Worm (Caenorhabditis elegans): ENCODE data around the gene csa-1.

The csa-1 gene

DNA sequence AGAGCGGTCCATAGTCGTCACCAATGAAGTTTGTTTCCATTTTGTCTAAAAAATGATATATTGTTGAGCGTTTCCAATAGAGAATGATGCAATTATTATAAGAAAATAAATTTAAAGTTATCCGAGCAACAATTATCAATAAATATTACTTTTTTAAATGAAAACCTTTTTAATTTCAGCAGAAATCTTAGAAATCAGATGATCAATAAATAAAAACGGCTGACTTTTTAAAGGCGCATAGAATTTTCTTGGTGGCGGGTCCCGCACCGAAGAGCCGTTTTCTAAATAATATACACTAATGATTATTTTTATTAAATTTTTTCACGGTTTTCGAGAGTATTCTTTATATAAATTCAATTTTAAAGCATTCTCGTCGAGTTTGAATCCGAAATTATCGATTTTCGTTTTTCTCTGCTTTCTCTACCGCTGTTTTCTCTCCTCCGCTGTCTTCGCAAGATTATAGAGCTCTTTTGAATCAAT lies 3.4 kb upstream of the csa-1 start, which contains the start of gene rab-39 (continued):
- TF ChIP-seq rnt-1 (tag; optimal IDR thresholded peaks at IDR 0.05) (no peak), egl-27 (tag; optimal IDR thresholded peaks at IDR 0.05) (no peak), sptf-1 (tag; optimal IDR thresholded peaks at IDR 0.05) (no peak), aha-1 (tag; optimal IDR thresholded peaks at IDR 0.05) (no peak), mef-2 (tag; optimal IDR thresholded peaks at IDR 0.05) (no peak), skn-1 (tag; optimal IDR thresholded peaks at IDR 0.05) (peak; percentile 32), zip-4 (GFP tag; optimal IDR thresholded peaks at IDR 0.05) (no peak), F16B12.6 (tag; optimal IDR thresholded peaks at IDR 0.05) (no peak), isw-1 (GFP tag; IDR thresholded peaks at IDR 0.05) (no peak), pag-3 (tag; optimal IDR thresholded peaks at IDR 0.05; ENCODE audit: borderline replicate concordance, insufficient read depth) (no peak), irx-1 (tag; optimal IDR thresholded peaks at IDR 0.05) (no peak), ceh-90 (tag; optimal IDR thresholded peaks at IDR 0.05) (no peak), nhr-71 (tag; optimal IDR thresholded peaks at IDR 0.05) (peak; percentile 30), jun-1 (tag; optimal IDR thresholded peaks at IDR 0.05) (no peak), alr-1 (tag; optimal IDR thresholded peaks at IDR 0.05; ENCODE audit: borderline replicate concordance) (no peak), ztf-11 (tag; optimal IDR thresholded peaks at IDR 0.05) (no peak), blmp-1 (tag; optimal IDR thresholded peaks at IDR 0.05) (peak; percentile 45), dpl-1 (GFP tag; optimal IDR thresholded peaks at IDR 0.05) (peak; percentile 22 to 53 (median 31)), aly-2 (tag; optimal IDR thresholded peaks at IDR 0.05) (no peak), fkh-8 (tag; optimal IDR thresholded peaks at IDR 0.05) (peak; percentile 29), ces-1 (GFP tag; optimal IDR thresholded peaks at IDR 0.05) (no peak), unc-130 (tag; optimal IDR thresholded peaks at IDR 0.05) (no peak), efl-3 (GFP tag; optimal IDR thresholded peaks at IDR 0.05) (no peak), xbp-1 (tag; optimal IDR thresholded peaks at IDR 0.05) (no peak)

DNA sequence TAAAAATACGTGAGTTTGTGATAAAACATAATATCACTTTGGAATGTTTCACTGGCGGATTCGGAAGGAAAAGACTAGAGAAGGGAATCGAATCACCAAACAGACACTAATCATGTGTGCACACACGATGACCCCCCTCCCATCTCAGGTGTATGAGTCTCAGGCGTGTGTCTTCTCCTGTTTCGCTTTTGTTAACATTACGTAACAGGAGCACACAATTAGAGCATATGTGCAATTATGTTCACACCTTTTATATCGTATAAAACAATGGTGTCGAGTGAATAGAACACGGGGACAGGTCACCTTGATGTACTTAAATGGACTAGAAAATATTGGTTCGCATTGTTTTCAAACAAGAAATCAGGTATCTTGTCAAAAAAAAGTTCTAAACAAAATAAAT lies 2.7 kb downstream of the csa-1 start:
- TF ChIP-seq zag-1 (tag; optimal IDR thresholded peaks at IDR 0.05) (no peak), ceh-82 (tag; optimal IDR thresholded peaks at IDR 0.05) (no peak), pag-3 (tag; optimal IDR thresholded peaks at IDR 0.05; ENCODE audit: borderline replicate concordance, insufficient read depth) (no peak), F16B12.6 (tag; optimal IDR thresholded peaks at IDR 0.05) (no peak)

DNA sequence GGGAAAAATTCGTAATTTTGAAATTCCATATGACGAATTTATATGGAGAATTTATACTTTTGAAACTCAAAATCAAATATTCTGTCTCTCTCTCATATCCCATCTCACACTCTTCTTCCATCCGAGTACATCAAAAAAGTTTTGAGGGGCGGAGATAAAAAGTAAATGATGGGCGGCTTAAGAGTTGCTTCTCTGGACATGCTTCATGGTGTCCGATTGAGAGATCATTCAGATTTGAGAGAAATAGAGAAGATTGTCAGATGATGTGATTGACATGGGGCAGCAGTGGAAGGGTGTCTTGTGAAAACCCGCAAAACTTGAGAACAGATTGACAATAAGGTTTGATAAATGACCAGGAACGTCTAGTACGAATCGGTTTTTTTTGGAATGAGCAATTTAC lies 3.8 kb downstream of the csa-1 start:
- TF ChIP-seq nhr-71 (tag; optimal IDR thresholded peaks at IDR 0.05) (peak; percentile 28), efl-1 (optimal IDR thresholded peaks at IDR 0.05) (no peak), efl-1 (GFP tag; optimal IDR thresholded peaks at IDR 0.05 in 1 of 2) (peak in 1 of 2 experiments; percentile 92), fkh-10 (GFP tag; optimal IDR thresholded peaks at IDR 0.05) (no peak), lin-14 (GFP tag; optimal IDR thresholded peaks at IDR 0.05) (peak; percentile 77), rnt-1 (tag; optimal IDR thresholded peaks at IDR 0.05) (peak; percentile 49), lsy-2 (tag; optimal IDR thresholded peaks at IDR 0.05) (peak in 1 of 2 experiments; percentile 26)

DNA sequence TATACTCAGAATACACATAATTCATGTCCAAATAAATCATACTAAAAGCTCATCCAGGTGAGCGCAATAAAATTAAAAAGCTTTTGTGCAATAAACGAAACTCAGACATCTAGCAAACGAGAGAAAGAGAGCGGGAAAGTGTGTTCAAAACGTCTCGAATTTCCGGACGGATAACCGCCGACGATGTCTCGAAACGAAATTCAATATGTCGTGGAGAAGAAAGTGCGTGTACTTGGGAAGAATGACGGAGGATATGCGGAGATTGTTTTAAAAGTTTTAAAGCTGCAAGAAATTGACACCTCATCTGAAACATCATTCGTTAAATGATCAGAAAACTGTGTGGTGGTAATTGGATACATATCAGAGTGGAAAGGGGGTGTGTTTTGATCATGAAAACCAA lies 4.8 kb downstream of the csa-1 start:
- TF ChIP-seq mdl-1 (tag; optimal IDR thresholded peaks at IDR 0.05) = no peak
- no peak for TF ChIP-seq lin-35 (GFP tag; optimal IDR thresholded peaks at IDR 0.05)
- TF ChIP-seq ztf-4 (tag; optimal IDR thresholded peaks at IDR 0.05) = no peak
- TF ChIP-seq lin-14 (GFP tag; optimal IDR thresholded peaks at IDR 0.05) = peak; percentile 5
- no peak for TF ChIP-seq hlh-17 (GFP tag; optimal IDR thresholded peaks at IDR 0.05; ENCODE audit: borderline replicate concordance)
- TF ChIP-seq egl-27 (tag; optimal IDR thresholded peaks at IDR 0.05) = no peak
- TF ChIP-seq efl-1 (optimal IDR thresholded peaks at IDR 0.05) = no peak
- TF ChIP-seq efl-1 (GFP tag; optimal IDR thresholded peaks at IDR 0.05 in 1 of 2) = peak in 1 of 2 experiments; percentile 84
- TF ChIP-seq ceh-90 (tag; optimal IDR thresholded peaks at IDR 0.05) = no peak
- no peak for TF ChIP-seq nhr-47 (tag; optimal IDR thresholded peaks at IDR 0.05)
- peak; percentile 30 for TF ChIP-seq nhr-71 (tag; optimal IDR thresholded peaks at IDR 0.05)
- TF ChIP-seq tbx-2 (tag; optimal IDR thresholded peaks at IDR 0.05) = no peak

All from whole organism, L1 larva.